Fruit fly (Drosophila melanogaster): Measurements from ENCODE around the gene Zdhhc8.
A peak's percentile ranks its signal among the peaks of the same experiment; 100 is the strongest.

Zdhhc8 gene

DNA sequence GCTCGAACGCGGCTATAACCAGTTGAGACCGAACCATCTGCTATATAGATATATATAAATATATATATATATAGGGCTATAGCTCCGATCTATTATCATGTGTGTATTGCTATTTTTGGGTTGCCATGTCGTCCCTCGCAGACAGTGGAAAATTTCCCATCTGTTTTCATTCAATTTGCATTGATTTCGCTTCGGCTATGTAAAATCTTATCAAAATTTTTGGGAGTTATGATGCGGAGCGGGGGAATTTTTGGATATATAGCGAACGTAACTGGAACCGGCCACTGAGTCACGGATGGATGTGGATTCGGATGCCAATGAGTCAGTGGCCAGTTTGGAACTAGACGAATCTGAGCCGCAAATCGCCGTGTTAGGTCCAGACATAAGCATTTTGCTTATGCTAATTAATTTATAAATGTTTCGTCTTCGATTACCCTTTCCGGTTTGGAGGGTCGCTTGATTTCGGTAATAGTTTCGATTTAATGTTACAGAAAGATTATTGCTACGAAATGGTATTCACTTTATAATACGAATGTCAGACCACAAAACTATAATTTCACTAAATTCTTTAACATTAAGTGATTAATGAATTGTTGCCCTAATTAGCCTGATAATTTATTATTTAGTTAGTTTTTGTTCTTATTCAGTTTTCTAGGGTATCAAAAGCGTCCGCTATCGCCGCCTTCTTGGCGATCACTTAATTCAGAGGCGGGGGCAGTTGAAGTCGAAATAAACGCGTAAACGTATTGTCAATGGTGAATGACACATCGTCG is 58.2 kb downstream of the Zdhhc8 start (continued):
- TF ChIP-seq vri (GFP tag; optimal IDR thresholded peaks at IDR 0.05) (peak; percentile 10), CG10669 (GFP tag; optimal IDR thresholded peaks at IDR 0.05) (no peak), esn (GFP tag; optimal IDR thresholded peaks at IDR 0.05) (peak; percentile 46), CG8319 (GFP tag; optimal IDR thresholded peaks at IDR 0.05) (no peak), Ets21C (GFP tag; optimal IDR thresholded peaks at IDR 0.05) (peak; percentile 5), dac (GFP tag; optimal IDR thresholded peaks at IDR 0.05) (no peak), topi (GFP tag; optimal IDR thresholded peaks at IDR 0.05) (peak; percentile 27), CG1621 (tag; optimal IDR thresholded peaks at IDR 0.05) (no peak)

DNA sequence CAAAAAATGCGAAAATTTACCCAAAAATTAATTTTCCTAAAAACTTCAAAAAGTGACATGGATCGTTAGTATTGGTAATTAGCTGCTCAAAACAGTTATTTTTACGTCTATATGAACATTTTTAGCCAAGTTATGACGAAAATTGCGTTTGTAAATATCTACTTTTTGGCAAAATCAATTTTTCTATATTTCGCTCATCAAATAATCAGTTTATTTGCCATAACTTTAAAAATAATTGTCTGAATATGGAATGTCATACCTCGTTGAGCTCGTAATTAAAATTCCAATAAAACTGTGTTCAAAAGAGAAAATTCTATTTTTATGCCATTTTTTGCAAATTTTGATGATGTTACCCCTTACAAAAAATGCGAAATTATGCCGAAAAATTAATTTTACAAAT is 59.5 kb downstream of the Zdhhc8 start:
- TF ChIP-seq dac (GFP tag; optimal IDR thresholded peaks at IDR 0.05) (no peak), CG31627 (GFP tag; optimal IDR thresholded peaks at IDR 0.05) (no peak), Lpt (GFP tag; optimal IDR thresholded peaks at IDR 0.05) (no peak)

DNA sequence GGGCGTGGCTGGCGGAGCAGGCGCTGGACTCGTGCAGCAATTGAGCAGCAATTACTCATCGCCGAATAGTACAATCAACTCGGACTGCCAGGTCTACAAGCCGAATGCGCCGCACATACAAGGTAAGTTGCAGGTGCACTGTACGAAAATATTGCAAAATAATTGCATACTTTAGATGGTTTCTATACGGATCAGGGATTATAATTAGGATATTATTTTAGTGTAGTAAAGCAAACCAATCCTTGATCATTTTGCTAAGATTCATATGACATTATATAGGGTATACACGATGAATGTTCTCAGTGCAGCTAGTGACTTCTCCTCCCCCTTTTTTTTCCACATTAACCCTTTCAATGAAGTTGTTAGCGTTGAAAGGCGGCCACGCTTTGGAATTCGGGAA is 60.5 kb downstream of the Zdhhc8 start:
- TF ChIP-seq esn (GFP tag; optimal IDR thresholded peaks at IDR 0.05): peak; percentile 2
- peak; percentile 16 for TF ChIP-seq Hr39 (GFP tag; optimal IDR thresholded peaks at IDR 0.05)
- no peak for TF ChIP-seq dac (GFP tag; optimal IDR thresholded peaks at IDR 0.05)
- no peak for TF ChIP-seq CG34406 (GFP tag; optimal IDR thresholded peaks at IDR 0.05)
- peak; percentile 2 for TF ChIP-seq CG10669 (GFP tag; optimal IDR thresholded peaks at IDR 0.05)
- TF ChIP-seq ss (GFP tag; optimal IDR thresholded peaks at IDR 0.05): peak in 1 of 2 experiments; percentile 16
- TF ChIP-seq CG6808 (GFP tag; optimal IDR thresholded peaks at IDR 0.05): no peak
- TF ChIP-seq eg (GFP tag; IDR thresholded peaks at IDR 0.05): 0 out of 3 replicates have a peak, but pooled peaks have one; percentile 10
- TF ChIP-seq CG8632 (GFP tag; optimal IDR thresholded peaks at IDR 0.05): no peak
- TF ChIP-seq Hr38 (GFP tag; optimal IDR thresholded peaks at IDR 0.05): no peak
- no peak for TF ChIP-seq OdsH (GFP tag; optimal IDR thresholded peaks at IDR 0.05)
- TF ChIP-seq CG31627 (GFP tag; optimal IDR thresholded peaks at IDR 0.05): peak; percentile 1
- TF ChIP-seq CG4318 (GFP tag; optimal IDR thresholded peaks at IDR 0.05): no peak
- peak; percentile 33 for TF ChIP-seq lz (GFP tag; optimal IDR thresholded peaks at IDR 0.05)
- TF ChIP-seq CG11294 (GFP tag; IDR thresholded peaks at IDR 0.05): no peak
- TF ChIP-seq CG6854 (GFP tag; optimal IDR thresholded peaks at IDR 0.05): no peak
- peak in 1 of 2 experiments; percentile 2 for TF ChIP-seq salr (GFP tag; optimal IDR thresholded peaks at IDR 0.05)
- TF ChIP-seq dsx (GFP tag; optimal IDR thresholded peaks at IDR 0.05; ENCODE audit: poor library complexity, severe bottlenecking): no peak
- no peak for TF ChIP-seq fkh (GFP tag; optimal IDR thresholded peaks at IDR 0.05)
- peak; percentile 54; the same call in 2 of the 3 replicates for TF ChIP-seq CG6163 (GFP tag; IDR thresholded peaks at IDR 0.05)
- no peak for TF ChIP-seq CG1621 (tag; optimal IDR thresholded peaks at IDR 0.05)
- TF ChIP-seq CG15336 (GFP tag; IDR thresholded peaks at IDR 0.05): 0 out of 2 replicates have a peak, but pooled peaks have one; percentile 14
- peak; percentile 20 for TF ChIP-seq pdm3 (GFP tag; optimal IDR thresholded peaks at IDR 0.05)
- TF ChIP-seq svp (GFP tag): peak; percentile 21
- no peak for TF ChIP-seq fd85E (GFP tag; optimal IDR thresholded peaks at IDR 0.05)
- no peak for TF ChIP-seq Sox14 (GFP tag; optimal IDR thresholded peaks at IDR 0.05)
- no peak for TF ChIP-seq CG11902 (GFP tag; optimal IDR thresholded peaks at IDR 0.05)
- TF ChIP-seq Eip78C (GFP tag): peak; percentile 53
- no peak for TF ChIP-seq Hr4 (GFP tag; optimal IDR thresholded peaks at IDR 0.05)
- TF ChIP-seq CG7368 (GFP tag; optimal IDR thresholded peaks at IDR 0.05): no peak
- peak; percentile 20 for TF ChIP-seq Ets96B (tag; optimal IDR thresholded peaks at IDR 0.05)
- no peak for TF ChIP-seq CG32006 (GFP tag; optimal IDR thresholded peaks at IDR 0.05)
- TF ChIP-seq CG3919 (GFP tag; optimal IDR thresholded peaks at IDR 0.05): peak; percentile 3
- no peak for TF ChIP-seq CG11762 (GFP tag; optimal IDR thresholded peaks at IDR 0.05; ENCODE audit: insufficient read depth)
- no peak for TF ChIP-seq Blimp-1 (GFP tag; optimal IDR thresholded peaks at IDR 0.05)
- no peak for TF ChIP-seq cyc (GFP tag; optimal IDR thresholded peaks at IDR 0.05)
- no peak for TF ChIP-seq Sox102F (GFP tag; optimal IDR thresholded peaks at IDR 0.05)
- TF ChIP-seq CG3032 (tag; optimal IDR thresholded peaks at IDR 0.05): peak; percentile 26
- peak; percentile 12 for TF ChIP-seq acj6 (GFP tag; optimal IDR thresholded peaks at IDR 0.05)
- no peak for TF ChIP-seq CG9139 (GFP tag; optimal IDR thresholded peaks at IDR 0.05)
- TF ChIP-seq vri (GFP tag; optimal IDR thresholded peaks at IDR 0.05): no peak
- TF ChIP-seq Gug (GFP tag; IDR thresholded peaks at IDR 0.05): no peak

Measured in whole organism, prepupa.